Worm (Caenorhabditis elegans) whole organism, L4 larva: Measurements from ENCODE around the gene Y75B8A.28.

Experiments used
- D1046.2 ChIP-seq: fragments of 200-800 bp; sonication (Bioruptor generic); IDR thresholded peaks from 2 replicates; pipeline ENCODE4 v1.3.6; 2022; ENCODE audit warnings: missing genetic modification characterization, missing compliant biosample characterization
- T26A8.4 ChIP-seq: fragments of 200-800 bp; sonication (Bioruptor generic); IDR thresholded peaks from 2 replicates; pipeline ENCODE4 v1.3.6; 2022; ENCODE audit warnings: missing genetic modification characterization, missing compliant biosample characterization
- Y75B8A.6 ChIP-seq: fragments of 200-800 bp; sonication (Bioruptor generic); IDR thresholded peaks from 2 replicates; pipeline ENCODE4 v1.3.6; 2022; ENCODE audit warnings: missing genetic modification reagents, missing genetic modification characterization, missing compliant biosample characterization
- aha-1 ChIP-seq: fragments of 150-350 bp; peaks from one replicate; lab custom pipeline; 2014; ENCODE audit warnings: missing biosample characterization, missing genetic modification characterization
- aly-2 ChIP-seq: sonication (generic microtip); optimal IDR thresholded peaks from 2 replicates; lab custom pipeline; 2018; ENCODE audit warnings: missing biosample characterization, missing genetic modification characterization
- ama-1 ChIP-seq: fragments of 150-350 bp; optimal IDR thresholded peaks from 2 replicates; lab custom pipeline; 2014; ENCODE audit warnings: inconsistent platforms, mixed read lengths
- arid-1 ChIP-seq: fragments of 200-800 bp; sonication (Bioruptor generic); conservative IDR thresholded peaks from 2 replicates; pipeline ENCODE4 v1.3.6; 2022; ENCODE audit warnings: missing genetic modification reagents, missing genetic modification characterization, missing compliant biosample characterization
- ces-1 ChIP-seq: fragments of 150-350 bp; sonication (generic microtip); optimal IDR thresholded peaks from 4 replicates; lab custom pipeline; 2014; ENCODE audit warnings: missing biosample characterization, missing genetic modification reagents, missing genetic modification characterization
- ctbp-1 ChIP-seq: fragments of 200-800 bp; sonication (Bioruptor generic); IDR thresholded peaks from 2 replicates; pipeline ENCODE4 v1.3.6; 2022; ENCODE audit warnings: missing genetic modification reagents, missing genetic modification characterization, missing compliant biosample characterization
- dmd-6 ChIP-seq: fragments of 200-800 bp; sonication (Bioruptor generic); IDR thresholded peaks from 2 replicates; pipeline ENCODE4 v1.3.6; 2022; ENCODE audit warnings: missing genetic modification reagents, missing genetic modification characterization, missing compliant biosample characterization
- dmd-8 ChIP-seq: fragments of 200-800 bp; sonication (Bioruptor generic); IDR thresholded peaks from 2 replicates; pipeline ENCODE4 v1.3.6; 2022; ENCODE audit warnings: missing genetic modification characterization, missing compliant biosample characterization
- dpl-1 ChIP-seq: fragments of 150-350 bp; optimal IDR thresholded peaks from 2 replicates; lab custom pipeline; 2014; ENCODE audit warnings: missing biosample characterization, missing genetic modification reagents, missing genetic modification characterization
- dve-1 ChIP-seq: sonication (generic microtip); optimal IDR thresholded peaks from 2 replicates; lab custom pipeline; 2017; ENCODE audit warnings: antibody characterized with exemption, mild to moderate bottlenecking, missing genetic modification characterization, missing compliant biosample characterization; ENCODE audit not compliant: insufficient read depth
- egl-43 ChIP-seq: fragments of 200-800 bp; sonication (Bioruptor generic); IDR thresholded peaks from 2 replicates; pipeline ENCODE4 v1.3.6; 2022; ENCODE audit warnings: missing genetic modification reagents, missing genetic modification characterization, missing compliant biosample characterization
- hlh-11 ChIP-seq: fragments of 200-800 bp; sonication (Bioruptor generic); optimal IDR thresholded peaks from 2 replicates; lab custom pipeline; 2018; ENCODE audit warnings: mild to moderate bottlenecking, missing genetic modification characterization, missing compliant biosample characterization
- hlh-30 ChIP-seq: sonication (generic microtip); optimal IDR thresholded peaks from 2 replicates; lab custom pipeline; 2017; ENCODE audit warnings: antibody characterized with exemption, mild to moderate bottlenecking, missing genetic modification characterization, missing compliant biosample characterization; ENCODE audit not compliant: insufficient read depth
- hmg-1.1 ChIP-seq: fragments of 200-800 bp; sonication (Bioruptor generic); IDR thresholded peaks from 2 replicates; pipeline ENCODE4 v1.3.6; 2022; ENCODE audit warnings: missing genetic modification reagents, missing genetic modification characterization, missing compliant biosample characterization
- lin-13 ChIP-seq: fragments of 150-350 bp; optimal IDR thresholded peaks from 2 replicates; lab custom pipeline; 2014; ENCODE audit warnings: missing biosample characterization, missing genetic modification reagents, missing genetic modification characterization
- lin-38 ChIP-seq: fragments of 200-800 bp; sonication (Bioruptor generic); IDR thresholded peaks from 2 replicates; pipeline ENCODE4 v1.3.6; 2022; ENCODE audit warnings: missing genetic modification reagents, missing genetic modification characterization, missing compliant biosample characterization
- lsy-2 ChIP-seq, 2 experiments: fragments of 150-350 bp in 1 of 2; sonication (generic microtip) in 1 of 2; optimal IDR thresholded peaks; 2 replicates each; lab custom pipeline; 2014 to 2017; ENCODE audit warnings: missing biosample characterization in 2 of 2, missing genetic modification characterization in 2 of 2
- mdl-1 ChIP-seq, 2 experiments: fragments of 150-350 bp in 1 of 2; sonication (generic microtip) in 1 of 2; optimal IDR thresholded peaks; 2 replicates each; lab custom pipeline; 2014 to 2017; ENCODE audit warnings: missing biosample characterization in 2 of 2, missing genetic modification characterization in 2 of 2
- mdt-29 ChIP-seq: fragments of 200-800 bp; sonication (Bioruptor generic); IDR thresholded peaks from 2 replicates; pipeline ENCODE4 v1.3.6; 2022; ENCODE audit warnings: missing genetic modification reagents, missing genetic modification characterization, missing compliant biosample characterization
- mep-1 ChIP-seq: fragments of 150-350 bp; sonication (generic microtip); optimal IDR thresholded peaks from 3 replicates; lab custom pipeline; 2014; ENCODE audit warnings: missing biosample characterization, missing genetic modification characterization
- mes-2 ChIP-seq: sonication (generic microtip); optimal IDR thresholded peaks from 2 replicates; lab custom pipeline; 2016; ENCODE audit warnings: missing genotype, mild to moderate bottlenecking, missing genetic modification characterization, missing compliant biosample characterization; ENCODE audit not compliant: poor library complexity, severe bottlenecking
- mxl-3 ChIP-seq: fragments of 200-800 bp; sonication (Bioruptor generic); optimal IDR thresholded peaks from 2 replicates; lab custom pipeline; 2018; ENCODE audit warnings: mild to moderate bottlenecking, missing genetic modification characterization, missing compliant biosample characterization
- nhr-10 ChIP-seq: fragments of 150-350 bp; optimal IDR thresholded peaks from 2 replicates; lab custom pipeline; 2014; ENCODE audit warnings: missing biosample characterization, missing genetic modification characterization
- nhr-11 ChIP-seq: fragments of 150-350 bp; optimal IDR thresholded peaks from 2 replicates; lab custom pipeline; 2014; ENCODE audit warnings: missing biosample characterization, missing genetic modification characterization
- nhr-25 ChIP-seq: sonication (generic microtip); optimal IDR thresholded peaks from 2 replicates; lab custom pipeline; 2017; ENCODE audit warnings: missing genetic modification characterization, mild to moderate bottlenecking, missing compliant biosample characterization, antibody characterized with exemption, moderate library complexity, borderline replicate concordance; ENCODE audit not compliant: insufficient read depth
- nhr-41 ChIP-seq: fragments of 200-800 bp; sonication (Bioruptor generic); IDR thresholded peaks from 2 replicates; pipeline ENCODE4 v1.3.6; 2022; ENCODE audit warnings: missing genetic modification reagents, missing genetic modification characterization, missing compliant biosample characterization
- nhr-77 ChIP-seq: fragments of 150-350 bp; optimal IDR thresholded peaks from 2 replicates; lab custom pipeline; 2014; ENCODE audit warnings: missing biosample characterization, missing genetic modification characterization
- php-3 ChIP-seq: fragments of 200-800 bp; sonication (Bioruptor generic); IDR thresholded peaks from 2 replicates; pipeline ENCODE4 v1.3.6; 2022; ENCODE audit warnings: missing genetic modification reagents, missing genetic modification characterization, missing compliant biosample characterization
- rbr-2 ChIP-seq: sonication (generic microtip); optimal IDR thresholded peaks from 2 replicates; lab custom pipeline; 2016; ENCODE audit warnings: missing genotype, missing genetic modification characterization, missing compliant biosample characterization
- set-16 ChIP-seq: fragments of 200-800 bp; sonication (Bioruptor generic); IDR thresholded peaks from 2 replicates; pipeline ENCODE4 v1.3.6; 2022; ENCODE audit warnings: missing genetic modification reagents, missing genetic modification characterization, missing compliant biosample characterization
- snpc-1.2 ChIP-seq: fragments of 200-800 bp; sonication (Bioruptor generic); IDR thresholded peaks from 2 replicates; pipeline ENCODE4 v1.3.6; 2022; ENCODE audit warnings: missing genetic modification reagents, missing genetic modification characterization, missing compliant biosample characterization
- spr-1 ChIP-seq: sonication (generic microtip); optimal IDR thresholded peaks from 2 replicates; lab custom pipeline; 2016; ENCODE audit warnings: mild to moderate bottlenecking, missing genetic modification characterization, missing compliant biosample characterization
- tra-1 ChIP-seq: fragments of 200-800 bp; sonication (Bioruptor generic); IDR thresholded peaks from 2 replicates; pipeline ENCODE4 v1.3.6; 2022; ENCODE audit warnings: missing genetic modification reagents, missing genetic modification characterization, missing compliant biosample characterization
- unc-62 ChIP-seq, 3 experiments: fragments of 150-350 bp in 1 of 3; sonication (generic microtip); optimal IDR thresholded peaks in 2 of 3; peaks in 1 of 3; 1 replicate in 1 of 3; 2 replicates in 2 of 3; lab custom pipeline; 2014 to 2017; ENCODE audit warnings: missing biosample characterization in 3 of 3, missing genetic modification characterization in 3 of 3, missing genetic modification reagents in 3 of 3, missing genotype in 1 of 3
- zip-2 ChIP-seq: fragments of 150-350 bp; optimal IDR thresholded peaks from 2 replicates; lab custom pipeline; 2014; ENCODE audit warnings: missing biosample characterization, missing genetic modification characterization
- ztf-7 ChIP-seq: fragments of 150-350 bp; optimal IDR thresholded peaks from 2 replicates; lab custom pipeline; 2014; ENCODE audit warnings: missing biosample characterization, missing genetic modification characterization

The Y75B8A.28 gene

DNA sequence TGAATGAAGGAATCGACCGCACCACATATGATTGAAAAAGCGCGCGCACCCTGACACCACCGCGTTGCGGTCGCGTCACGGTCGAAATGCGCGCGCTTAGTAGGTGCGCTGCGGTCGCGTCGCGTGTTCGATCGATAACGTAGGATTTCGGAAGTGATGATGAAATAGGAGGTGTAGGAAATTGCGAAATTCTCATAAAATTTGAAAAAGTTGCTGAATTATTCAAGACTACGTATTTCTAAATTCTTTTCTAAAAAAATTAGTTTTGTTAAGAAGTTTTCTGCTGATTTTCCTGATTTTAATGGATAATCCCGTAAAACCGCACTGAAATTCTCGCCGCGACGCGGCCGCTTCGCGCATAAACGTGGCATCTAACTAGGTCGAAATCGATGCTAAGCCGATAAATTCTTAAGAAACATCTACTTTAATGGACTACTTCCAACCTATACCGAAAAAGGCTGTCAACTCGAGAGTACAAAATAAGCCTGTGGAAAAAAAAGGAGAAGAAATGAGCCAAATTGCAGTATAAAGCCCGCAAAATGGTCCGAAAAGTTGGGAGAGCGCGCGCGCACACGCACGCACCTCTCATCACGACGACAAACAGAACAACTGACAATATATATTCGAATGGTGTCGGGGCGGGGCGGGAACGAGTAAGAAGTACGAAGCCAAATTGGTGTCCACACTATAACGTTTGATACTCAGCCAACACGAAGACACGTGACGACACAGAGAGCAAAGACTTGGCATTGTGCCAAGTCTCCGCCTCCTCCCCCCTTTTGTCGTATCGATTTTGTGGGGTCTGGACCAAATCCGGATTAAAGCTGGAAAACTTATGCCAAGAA lies 49.8 kb downstream of the Y75B8A.28 start, which contains the start of gene his-72:
TSS of gene his-72 (minus strand) at position 589 of the 845 bp plus-strand sequence.
- TF ChIP-seq egl-43 (GFP tag; lab: Robert Waterston, UW) (peak; percentile 64; the same call in 1 of the 2 replicates), mdt-29 (0 out of 2 replicates have a peak, but pooled peaks have one; percentile 19), dmd-8 (GFP tag; lab: Robert Waterston, UW) (no peak), nhr-41 (GFP tag; lab: Robert Waterston, UW) (no peak), mes-2 (tag; lab: Kevin White, UChicago) (peak; percentile 53), dve-1 (tag; lab: Kevin White, UChicago) (peak; percentile 52), lin-13 (GFP tag; lab: Kevin White, UChicago) (peak; percentile 20), ces-1 (GFP tag; lab: Kevin White, UChicago) (no peak), arid-1 (GFP tag; lab: Robert Waterston, UW) (0 out of 2 replicates have a peak, but pooled peaks have one; percentile 2), dpl-1 (GFP tag; lab: Kevin White, UChicago) (peak; percentile 21), nhr-11 (tag; lab: Kevin White, UChicago) (peak; percentile 21), mdl-1 (tag; optimal IDR thresholded peaks at IDR 0.05; lab: Kevin White, UChicago) (peak; percentile 5 to 6), nhr-25 (no peak), lsy-2 (tag; optimal IDR thresholded peaks at IDR 0.05; lab: Kevin White, UChicago) (peak in 1 of 2 experiments; percentile 59), zip-2 (tag; lab: Kevin White, UChicago) (no peak), ama-1 (peak; percentile 89), hlh-30 (tag; lab: Kevin White, UChicago) (peak; percentile 58), hmg-1.1 (peak; percentile 46; the same call in 1 of the 2 replicates), T26A8.4 (peak; percentile 40; the same call in 1 of the 2 replicates), mxl-3 (GFP tag; lab: Kevin White, UChicago) (peak; percentile 40), lin-38 (peak; percentile 54), Y75B8A.6 (GFP tag; lab: Robert Waterston, UW) (0 out of 2 replicates have a peak, but pooled peaks have one; percentile 5), rbr-2 (peak; percentile 27), tra-1 (GFP tag; lab: Robert Waterston, UW) (no peak), ztf-7 (tag; lab: Kevin White, UChicago) (no peak), dmd-6 (GFP tag; lab: Robert Waterston, UW) (peak; percentile 44; the same call in 1 of the 2 replicates), ctbp-1 (GFP tag; lab: Robert Waterston, UW) (0 out of 2 replicates have a peak, but pooled peaks have one; percentile 15), unc-62 (GFP tag; optimal IDR thresholded peaks at IDR 0.05 in 1 of 2; lab: Kevin White, UChicago) (peak in 1 of 2 experiments; percentile 34), unc-62 (tag; optimal IDR thresholded peaks at IDR 0.05; lab: Kevin White, UChicago) (no peak), snpc-1.2 (GFP tag; lab: Robert Waterston, UW) (0 out of 2 replicates have a peak, but pooled peaks have one; percentile 21), hlh-11 (peak; percentile 33), aha-1 (tag; lab: Kevin White, UChicago) (peak; percentile 81), mep-1 (peak; percentile 80)

DNA sequence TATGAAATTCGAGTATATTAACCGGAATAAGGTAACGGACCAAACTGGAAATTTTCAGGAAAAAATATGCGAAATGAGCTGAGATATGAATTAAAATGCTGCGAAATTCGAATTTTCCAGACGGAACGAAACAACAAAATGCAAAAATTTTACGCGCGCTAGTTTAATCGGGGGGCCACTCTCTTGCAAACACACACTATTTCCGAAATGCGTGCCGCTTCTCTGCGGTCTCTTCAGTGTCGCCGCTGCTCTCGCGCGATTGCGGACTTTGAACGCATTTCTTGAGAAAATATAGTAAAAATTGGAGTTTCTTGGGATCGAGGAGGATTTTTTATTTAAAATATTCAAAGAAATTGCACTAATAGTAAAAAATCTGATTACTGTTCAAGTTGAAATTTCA lies 50.6 kb downstream of the Y75B8A.28 start:
- TF ChIP-seq D1046.2 (GFP tag; lab: Robert Waterston, UW) (no peak), php-3 (GFP tag; lab: Robert Waterston, UW) (0 out of 2 replicates have a peak, but pooled peaks have one; percentile 39), mdl-1 (tag; optimal IDR thresholded peaks at IDR 0.05; lab: Kevin White, UChicago) (peak in 1 of 2 experiments; percentile 9), hlh-30 (tag; lab: Kevin White, UChicago) (peak; percentile 32), aha-1 (tag; lab: Kevin White, UChicago) (peak; percentile 94), dpl-1 (GFP tag; lab: Kevin White, UChicago) (peak; percentile 39), spr-1 (tag; lab: Kevin White, UChicago) (peak; percentile 6), unc-62 (GFP tag; optimal IDR thresholded peaks at IDR 0.05 in 1 of 2; lab: Kevin White, UChicago) (peak in 1 of 2 experiments; percentile 56), unc-62 (tag; optimal IDR thresholded peaks at IDR 0.05; lab: Kevin White, UChicago) (no peak), lin-38 (peak; percentile 37; the same call in 1 of the 2 replicates), mes-2 (tag; lab: Kevin White, UChicago) (peak; percentile 67), arid-1 (GFP tag; lab: Robert Waterston, UW) (peak; percentile 52; the same call in 1 of the 2 replicates), hmg-1.1 (peak; percentile 62; the same call in 1 of the 2 replicates), nhr-77 (tag; lab: Kevin White, UChicago) (no peak), set-16 (GFP tag; lab: Robert Waterston, UW) (no peak), nhr-10 (no peak), ama-1 (no peak), aly-2 (tag; lab: Kevin White, UChicago) (no peak)
